Fruit fly (Drosophila melanogaster): ENCODE results near the gene CG11227.

dm6 chrX:20965369-20966040 is 32.1 kb upstream of the CG11227 start, which contains the start of gene CG1304:
- no peak for TF ChIP-seq danr (GFP tag; IDR thresholded peaks at IDR 0.05)
- no peak for TF ChIP-seq Dfd (GFP tag; optimal IDR thresholded peaks at IDR 0.05)
- TF ChIP-seq da (GFP tag; optimal IDR thresholded peaks at IDR 0.05), result no peak
- TF ChIP-seq Ptx1 (GFP tag; IDR thresholded peaks at IDR 0.05), result no peak
- TF ChIP-seq CG6791 (GFP tag; IDR thresholded peaks at IDR 0.05; ENCODE audit: partially characterized antibody), result no peak
- TF ChIP-seq CG9437 (GFP tag; optimal IDR thresholded peaks at IDR 0.05), result no peak
- no peak for TF ChIP-seq sr (GFP tag; IDR thresholded peaks at IDR 0.05)
- TF ChIP-seq CG17361 (GFP tag; IDR thresholded peaks at IDR 0.05), result no peak
- no peak for TF ChIP-seq Hand (GFP tag; optimal IDR thresholded peaks at IDR 0.05)
- TF ChIP-seq Fer1 (GFP tag; optimal IDR thresholded peaks at IDR 0.05), result no peak
- no peak for TF ChIP-seq chm (GFP tag; IDR thresholded peaks at IDR 0.05)
- TF ChIP-seq CG9609 (GFP tag; optimal IDR thresholded peaks at IDR 0.05), result no peak

Measured in whole organism, embryonic.